Worm (Caenorhabditis elegans) whole organism, young adult: ENCODE measurements around the gene C07D8.5.

Source experiments
- B0019.2 ChIP-seq: fragments of 200-800 bp; sonication (Bioruptor generic); conservative IDR thresholded peaks from 2 replicates; pipeline ENCODE4 v1.3.6; 2022; ENCODE audit warnings: missing genetic modification reagents, missing genetic modification characterization, missing compliant biosample characterization
- B0261.1 ChIP-seq: sonication (generic microtip); optimal IDR thresholded peaks from 2 replicates; lab custom pipeline; 2016; ENCODE audit warnings: mild to moderate bottlenecking, missing genetic modification characterization, moderate library complexity, missing compliant biosample characterization
- C17E4.6 ChIP-seq: fragments of 200-800 bp; sonication (Bioruptor generic); IDR thresholded peaks from 2 replicates; pipeline ENCODE4 v1.3.6; 2022; ENCODE audit warnings: missing genetic modification reagents, missing genetic modification characterization, missing compliant biosample characterization
- F10E7.11 ChIP-seq: sonication (generic microtip); optimal IDR thresholded peaks from 2 replicates; lab custom pipeline; 2017; ENCODE audit warnings: mild to moderate bottlenecking, missing genetic modification characterization, moderate library complexity, missing compliant biosample characterization
- F33H1.4 ChIP-seq: fragments of 200-800 bp; sonication (Bioruptor generic); IDR thresholded peaks from 2 replicates; pipeline ENCODE4 v1.3.6; 2022; ENCODE audit warnings: missing genetic modification reagents, missing genetic modification characterization, missing compliant biosample characterization
- F39B2.1 ChIP-seq: fragments of 200-800 bp; sonication (Bioruptor generic); IDR thresholded peaks from 2 replicates; pipeline ENCODE4 v1.3.6; 2022; ENCODE audit warnings: missing genetic modification reagents, missing genetic modification characterization, missing compliant biosample characterization
- F57C9.4 ChIP-seq: sonication (generic microtip); optimal IDR thresholded peaks from 2 replicates; lab custom pipeline; 2017; ENCODE audit warnings: mild to moderate bottlenecking, missing genetic modification characterization, missing compliant biosample characterization
- K12H6.12 ChIP-seq: fragments of 200-800 bp; sonication (Bioruptor generic); optimal IDR thresholded peaks from 2 replicates; lab custom pipeline; 2018; ENCODE audit warnings: mild to moderate bottlenecking, missing genetic modification characterization, missing compliant biosample characterization
- T26A5.8 ChIP-seq: sonication (generic microtip); optimal IDR thresholded peaks from 2 replicates; lab custom pipeline; 2016; ENCODE audit warnings: missing genetic modification characterization, missing compliant biosample characterization
- Y56A3A.18 ChIP-seq: fragments of 200-800 bp; sonication (Bioruptor generic); IDR thresholded peaks from 2 replicates; pipeline ENCODE4 v1.3.6; 2022; ENCODE audit warnings: missing genetic modification reagents, missing genetic modification characterization, missing compliant biosample characterization
- ama-1 ChIP-seq, 3 experiments: fragments of 150-350 bp in 1 of 3; sonication (generic microtip) in 2 of 3; optimal IDR thresholded peaks; 2 replicates each; lab custom pipeline; 2014 to 2018; ENCODE audit warnings: missing biosample characterization in 2 of 3, missing genetic modification characterization in 2 of 3, missing genetic modification reagents in 2 of 3
- aptf-3 ChIP-seq: fragments of 200-800 bp; sonication (Bioruptor generic); IDR thresholded peaks from 2 replicates; pipeline ENCODE4 v1.3.6; 2022; ENCODE audit warnings: missing genetic modification characterization, missing compliant biosample characterization
- bed-2 ChIP-seq: fragments of 200-800 bp; sonication (Bioruptor generic); IDR thresholded peaks from 2 replicates; pipeline ENCODE4 v1.3.6; 2022; ENCODE audit warnings: missing genetic modification reagents, missing genetic modification characterization, missing compliant biosample characterization
- ccch-3 ChIP-seq: fragments of 200-800 bp; sonication (Bioruptor generic); optimal IDR thresholded peaks from 2 replicates; lab custom pipeline; 2018; ENCODE audit warnings: mild to moderate bottlenecking, missing genetic modification characterization, missing compliant biosample characterization
- cebp-2 ChIP-seq: fragments of 200-800 bp; sonication (Bioruptor generic); IDR thresholded peaks from 2 replicates; pipeline ENCODE4 v1.3.6; 2022; ENCODE audit warnings: missing genetic modification characterization, missing compliant biosample characterization
- ceh-100 ChIP-seq: fragments of 200-800 bp; sonication (Bioruptor generic); IDR thresholded peaks from 2 replicates; pipeline ENCODE4 v1.3.6; 2022; ENCODE audit warnings: missing genetic modification reagents, missing genetic modification characterization, missing compliant biosample characterization
- ceh-40 ChIP-seq: fragments of 200-800 bp; sonication (Bioruptor generic); IDR thresholded peaks from 2 replicates; pipeline ENCODE4 v1.3.6; 2022; ENCODE audit warnings: missing genetic modification characterization, missing compliant biosample characterization
- ceh-58 ChIP-seq: fragments of 200-800 bp; sonication (Bioruptor generic); IDR thresholded peaks from 2 replicates; pipeline ENCODE4 v1.3.6; 2022; ENCODE audit warnings: missing genetic modification characterization, missing compliant biosample characterization
- chd-7 ChIP-seq: sonication (generic microtip); optimal IDR thresholded peaks from 2 replicates; lab custom pipeline; 2016; ENCODE audit warnings: mild to moderate bottlenecking, missing genetic modification characterization, moderate library complexity, missing compliant biosample characterization
- dpl-1 ChIP-seq: fragments of 150-350 bp; optimal IDR thresholded peaks from 2 replicates; lab custom pipeline; 2014; ENCODE audit warnings: missing biosample characterization, missing genetic modification reagents, missing genetic modification characterization
- fkh-3 ChIP-seq: sonication (generic microtip); optimal IDR thresholded peaks from 2 replicates; lab custom pipeline; 2016; ENCODE audit warnings: mild to moderate bottlenecking, missing genetic modification characterization, missing compliant biosample characterization
- gei-17 ChIP-seq: fragments of 200-800 bp; sonication (Bioruptor generic); optimal IDR thresholded peaks from 2 replicates; lab custom pipeline; 2018; ENCODE audit warnings: mild to moderate bottlenecking, missing genetic modification characterization, missing compliant biosample characterization
- him-1 ChIP-seq: sonication (generic microtip); optimal IDR thresholded peaks from 2 replicates; lab custom pipeline; 2016; ENCODE audit warnings: missing genotype, missing genetic modification reagents, missing genetic modification characterization, missing compliant biosample characterization
- hlh-12 ChIP-seq: sonication (generic microtip); optimal IDR thresholded peaks from 2 replicates; lab custom pipeline; 2016; ENCODE audit warnings: missing genetic modification characterization, missing compliant biosample characterization
- lag-1 ChIP-seq: fragments of 200-800 bp; sonication (Bioruptor generic); IDR thresholded peaks from 2 replicates; pipeline ENCODE4 v1.3.6; 2022; ENCODE audit warnings: missing genetic modification reagents, missing genetic modification characterization, missing compliant biosample characterization
- let-526 ChIP-seq: fragments of 200-800 bp; sonication (Bioruptor generic); IDR thresholded peaks from 2 replicates; pipeline ENCODE4 v1.3.6; 2022; ENCODE audit warnings: missing genetic modification reagents, missing genetic modification characterization, missing compliant biosample characterization
- let-607 ChIP-seq, 2 experiments: fragments of 200-800 bp in 1 of 2; sonication (Bioruptor generic) in 1 of 2; sonication (generic microtip) in 1 of 2; optimal IDR thresholded peaks; 2 replicates each; lab custom pipeline; 2016 to 2018; ENCODE audit warnings: mild to moderate bottlenecking in 2 of 2, missing compliant biosample characterization in 2 of 2, missing genetic modification characterization in 2 of 2, moderate library complexity in 2 of 2, missing genotype in 1 of 2
- lin-26 ChIP-seq: fragments of 200-800 bp; sonication (Bioruptor generic); IDR thresholded peaks from 2 replicates; pipeline ENCODE4 v1.3.6; 2022; ENCODE audit warnings: missing genetic modification reagents, missing genetic modification characterization, missing compliant biosample characterization
- lin-35 ChIP-seq, 3 experiments: fragments of 150-350 bp in 2 of 3; sonication (generic microtip) in 1 of 3; optimal IDR thresholded peaks; 2 replicates each; lab custom pipeline; 2014 to 2018; ENCODE audit warnings: missing biosample characterization in 3 of 3, missing genetic modification characterization in 3 of 3, missing genetic modification reagents in 3 of 3
- lin-40 ChIP-seq: sonication (generic microtip); optimal IDR thresholded peaks from 2 replicates; lab custom pipeline; 2016; ENCODE audit warnings: missing genetic modification characterization, mild to moderate bottlenecking, missing compliant biosample characterization, missing genotype, missing genetic modification reagents
- lsl-1 ChIP-seq: fragments of 200-800 bp; sonication (Bioruptor generic); optimal IDR thresholded peaks from 2 replicates; lab custom pipeline; 2018; ENCODE audit warnings: mild to moderate bottlenecking, missing genetic modification characterization, moderate library complexity, missing compliant biosample characterization
- madf-10 ChIP-seq: sonication (generic microtip); optimal IDR thresholded peaks from 2 replicates; lab custom pipeline; 2016; ENCODE audit warnings: mild to moderate bottlenecking, missing genetic modification characterization, missing compliant biosample characterization
- mes-4 ChIP-seq: sonication (generic microtip); optimal IDR thresholded peaks from 2 replicates; lab custom pipeline; 2016; ENCODE audit warnings: missing genotype, missing genetic modification characterization, missing compliant biosample characterization
- mxl-1 ChIP-seq: sonication (generic microtip); optimal IDR thresholded peaks from 2 replicates; lab custom pipeline; 2016; ENCODE audit warnings: missing genetic modification characterization, missing compliant biosample characterization
- nfya-1 ChIP-seq: sonication (generic microtip); optimal IDR thresholded peaks from 2 replicates; lab custom pipeline; 2017; ENCODE audit warnings: antibody characterized with exemption, missing compliant biosample characterization, missing genetic modification characterization, borderline replicate concordance; ENCODE audit not compliant: insufficient read depth
- nhr-120 ChIP-seq: fragments of 200-800 bp; sonication (Bioruptor generic); IDR thresholded peaks from 2 replicates; pipeline ENCODE4 v1.3.6; 2022; ENCODE audit warnings: missing genetic modification characterization, missing compliant biosample characterization
- nhr-179 ChIP-seq: sonication (generic microtip); optimal IDR thresholded peaks from 2 replicates; lab custom pipeline; 2016; ENCODE audit warnings: mild to moderate bottlenecking, missing genetic modification characterization, missing compliant biosample characterization
- nhr-27 ChIP-seq: fragments of 200-800 bp; sonication (Bioruptor generic); optimal IDR thresholded peaks from 2 replicates; lab custom pipeline; 2018; ENCODE audit warnings: mild to moderate bottlenecking, missing genetic modification characterization, moderate library complexity, missing compliant biosample characterization
- nhr-90 ChIP-seq: sonication (generic microtip); optimal IDR thresholded peaks from 2 replicates; lab custom pipeline; 2016; ENCODE audit warnings: missing genotype, mild to moderate bottlenecking, missing genetic modification characterization, missing compliant biosample characterization
- pbrm-1 ChIP-seq: fragments of 200-800 bp; sonication (Bioruptor generic); IDR thresholded peaks from 2 replicates; pipeline ENCODE4 v1.3.6; 2022; ENCODE audit warnings: missing genetic modification reagents, missing genetic modification characterization, missing compliant biosample characterization
- rec-8 ChIP-seq, 2 experiments: sonication (generic microtip); optimal IDR thresholded peaks; 2 replicates each; lab custom pipeline; 2016; ENCODE audit warnings: mild to moderate bottlenecking in 2 of 2, missing genetic modification characterization in 2 of 2, missing genetic modification reagents in 2 of 2, missing genotype in 2 of 2, missing biosample characterization in 1 of 2, missing compliant biosample characterization in 1 of 2, moderate library complexity in 1 of 2
- repo-1 ChIP-seq: sonication (generic microtip); optimal IDR thresholded peaks from 2 replicates; lab custom pipeline; 2017; ENCODE audit warnings: mild to moderate bottlenecking, missing genetic modification characterization, missing compliant biosample characterization
- sdz-38 ChIP-seq: sonication (generic microtip); optimal IDR thresholded peaks from 2 replicates; lab custom pipeline; 2016; ENCODE audit warnings: missing genotype, missing genetic modification characterization, missing compliant biosample characterization
- snpc-3.4 ChIP-seq: sonication (generic microtip); optimal IDR thresholded peaks from 2 replicates; lab custom pipeline; 2017; ENCODE audit warnings: missing genetic modification characterization, mild to moderate bottlenecking, missing compliant biosample characterization, antibody characterized with exemption, moderate library complexity, missing genotype, missing genetic modification reagents
- somi-1 ChIP-seq: fragments of 200-800 bp; sonication (Bioruptor generic); optimal IDR thresholded peaks from 2 replicates; lab custom pipeline; 2018; ENCODE audit warnings: mild to moderate bottlenecking, missing genetic modification characterization, missing compliant biosample characterization
- sptf-2 ChIP-seq: fragments of 200-800 bp; sonication (Bioruptor generic); optimal IDR thresholded peaks from 2 replicates; lab custom pipeline; 2018; ENCODE audit warnings: mild to moderate bottlenecking, missing genetic modification characterization, missing compliant biosample characterization
- tbp1 ChIP-seq: fragments of 200-800 bp; sonication (Bioruptor generic); optimal IDR thresholded peaks from 2 replicates; lab custom pipeline; 2018; ENCODE audit warnings: mild to moderate bottlenecking, missing genetic modification characterization, missing compliant biosample characterization
- tbx-9 ChIP-seq: sonication (generic microtip); optimal IDR thresholded peaks from 2 replicates; lab custom pipeline; 2016; ENCODE audit warnings: borderline replicate concordance, missing genetic modification characterization, inconsistent platforms, missing compliant biosample characterization
- unc-62 ChIP-seq: fragments of 150-350 bp; optimal IDR thresholded peaks from 2 replicates; lab custom pipeline; 2014; ENCODE audit warnings: missing biosample characterization, missing genetic modification reagents, missing genetic modification characterization
- ztf-25 ChIP-seq: fragments of 200-800 bp; sonication (Bioruptor generic); IDR thresholded peaks from 2 replicates; pipeline ENCODE4 v1.3.6; 2022; ENCODE audit warnings: missing genetic modification reagents, missing genetic modification characterization, missing compliant biosample characterization

C07D8.5 gene

DNA sequence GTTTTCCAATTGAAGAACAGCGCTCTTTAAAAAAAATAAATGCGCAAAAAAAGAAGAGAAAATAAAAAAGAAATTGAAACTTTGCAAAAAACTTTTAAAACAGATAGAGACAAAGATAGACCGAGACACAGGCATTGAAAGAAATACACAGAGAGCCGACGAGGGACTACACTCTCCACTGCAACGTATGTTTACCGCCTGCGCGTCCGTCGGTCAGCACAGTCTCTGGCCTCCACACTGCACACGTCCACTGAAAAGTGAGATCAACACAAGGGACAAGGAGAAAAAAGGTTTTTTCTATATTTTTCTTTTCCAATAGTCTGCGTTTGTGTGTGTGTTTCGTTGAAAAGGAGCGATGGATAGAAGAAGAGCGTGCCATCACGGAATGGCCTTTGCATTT is 37.4 kb upstream of the C07D8.5 start (continued):
- TF ChIP-seq cebp-2 (GFP tag; lab: Robert Waterston, UW) (no peak), lin-40 (tag; lab: Kevin White, UChicago) (peak; percentile 65), let-607 (tag; optimal IDR thresholded peaks at IDR 0.05; lab: Kevin White, UChicago) (no peak), lsl-1 (GFP tag; lab: Kevin White, UChicago) (no peak), tbx-9 (tag; lab: Kevin White, UChicago) (no peak), nhr-90 (tag; lab: Kevin White, UChicago) (no peak), mxl-1 (tag; lab: Kevin White, UChicago) (no peak), ceh-58 (GFP tag; lab: Robert Waterston, UW) (no peak), sdz-38 (tag; lab: Kevin White, UChicago) (no peak), pbrm-1 (GFP tag; lab: Robert Waterston, UW) (no peak), ceh-100 (no peak), bed-2 (GFP tag; lab: Robert Waterston, UW) (no peak), C17E4.6 (GFP tag; lab: Robert Waterston, UW) (no peak), nfya-1 (tag; lab: Kevin White, UChicago) (no peak), him-1 (tag; lab: Kevin White, UChicago) (no peak), tbp1 (no peak), fkh-3 (no peak), chd-7 (tag; lab: Kevin White, UChicago) (peak; percentile 34), hlh-12 (tag; lab: Kevin White, UChicago) (no peak), K12H6.12 (tag; lab: Kevin White, UChicago) (peak; percentile 58), unc-62 (GFP tag; lab: Kevin White, UChicago) (no peak), gei-17 (peak; percentile 11), nhr-120 (GFP tag; lab: Robert Waterston, UW) (no peak), B0261.1 (no peak), B0019.2 (GFP tag; lab: Robert Waterston, UW) (no peak), mes-4 (tag; lab: Kevin White, UChicago) (no peak), ztf-25 (GFP tag; lab: Robert Waterston, UW) (no peak), snpc-3.4 (tag; lab: Kevin White, UChicago) (no peak), aptf-3 (GFP tag; lab: Robert Waterston, UW) (no peak), nhr-179 (tag; lab: Kevin White, UChicago) (no peak), T26A5.8 (tag; lab: Kevin White, UChicago) (no peak), sptf-2 (GFP tag; lab: Kevin White, UChicago) (no peak), lin-35 (GFP tag; optimal IDR thresholded peaks at IDR 0.05; lab: Kevin White, UChicago) (peak in 1 of 3 experiments; percentile 47), ccch-3 (GFP tag; lab: Kevin White, UChicago) (no peak), F10E7.11 (no peak), dpl-1 (no peak), lag-1 (no peak), F39B2.1 (GFP tag; lab: Robert Waterston, UW) (no peak), repo-1 (tag; lab: Kevin White, UChicago) (no peak), F33H1.4 (no peak), somi-1 (peak; percentile 5), ama-1 (optimal IDR thresholded peaks at IDR 0.05; lab: Kevin White, UChicago) (no peak), ama-1 (GFP tag; optimal IDR thresholded peaks at IDR 0.05; lab: Kevin White, UChicago) (no peak), madf-10 (tag; lab: Kevin White, UChicago) (no peak), Y56A3A.18 (no peak), lin-26 (peak; percentile 68; the same call in 1 of the 2 replicates), ceh-40 (no peak), let-526 (GFP tag; lab: Robert Waterston, UW) (no peak), F57C9.4 (tag; lab: Kevin White, UChicago) (no peak), rec-8 (tag; optimal IDR thresholded peaks at IDR 0.05; lab: Kevin White, UChicago) (no peak), nhr-27 (tag; lab: Kevin White, UChicago) (no peak)
